Worm (Caenorhabditis elegans): ENCODE results near the gene C03B1.10.

C03B1.10 gene

ce11 chrX:6357772-6358171, at the start of gene C03B1.10:
Gene C03B1.10 (minus strand): TSS chrX:6357872.
- TF ChIP-seq hnd-1 (tag; optimal IDR thresholded peaks at IDR 0.05) (no peak), tra-4 (tag; optimal IDR thresholded peaks at IDR 0.05) (no peak), tbx-11 (GFP tag; IDR thresholded peaks at IDR 0.05) (no peak), ets-7 (tag; optimal IDR thresholded peaks at IDR 0.05) (no peak)

ce11 chrX:6405905-6406304, 48.2 kb upstream of the C03B1.10 start:
- TF ChIP-seq pes-1 (GFP tag; IDR thresholded peaks at IDR 0.05) = no peak
- TF ChIP-seq hmbx-1 (tag; optimal IDR thresholded peaks at IDR 0.05) = no peak
- no peak for TF ChIP-seq ceh-36 (tag; optimal IDR thresholded peaks at IDR 0.05)
- TF ChIP-seq F13C5.2 (tag; optimal IDR thresholded peaks at IDR 0.05) = no peak
- TF ChIP-seq ama-1 (optimal IDR thresholded peaks at IDR 0.05) = no peak
- TF ChIP-seq tra-4 (tag; optimal IDR thresholded peaks at IDR 0.05) = no peak
- no peak for TF ChIP-seq B0310.2 (tag; optimal IDR thresholded peaks at IDR 0.05)
- no peak for TF ChIP-seq sea-1 (GFP tag; conservative IDR thresholded peaks at IDR 0.05)
- TF ChIP-seq tbx-37 (GFP tag; conservative IDR thresholded peaks at IDR 0.05) = no peak
- TF ChIP-seq aly-1 (tag; optimal IDR thresholded peaks at IDR 0.05) = no peak
- no peak for TF ChIP-seq scrt-1 (GFP tag; IDR thresholded peaks at IDR 0.05)
- TF ChIP-seq hnd-1 (tag; optimal IDR thresholded peaks at IDR 0.05) = no peak
- TF ChIP-seq ceh-13 (GFP tag; optimal IDR thresholded peaks at IDR 0.05) = no peak
- TF ChIP-seq hmg-4 (GFP tag; optimal IDR thresholded peaks at IDR 0.05) = no peak
- TF ChIP-seq ets-7 (tag; optimal IDR thresholded peaks at IDR 0.05) = no peak
- TF ChIP-seq tbx-11 (GFP tag; IDR thresholded peaks at IDR 0.05) = no peak

- no peak for TF ChIP-seq ceh-13 (GFP tag; optimal IDR thresholded peaks at IDR 0.05)
- TF ChIP-seq sea-1 (GFP tag; conservative IDR thresholded peaks at IDR 0.05) = no peak
- no peak for TF ChIP-seq pes-1 (GFP tag; IDR thresholded peaks at IDR 0.05)
- no peak for TF ChIP-seq tbx-37 (GFP tag; conservative IDR thresholded peaks at IDR 0.05)
- TF ChIP-seq tra-4 (tag; optimal IDR thresholded peaks at IDR 0.05) = no peak
- no peak for TF ChIP-seq scrt-1 (GFP tag; IDR thresholded peaks at IDR 0.05)
- no peak for TF ChIP-seq B0310.2 (tag; optimal IDR thresholded peaks at IDR 0.05)
- no peak for TF ChIP-seq flt-1 (GFP tag; IDR thresholded peaks at IDR 0.05)
Measured at ce11 chrX:6403122-6403521, 45.5 kb upstream of the C03B1.10 start, which contains the start of gene glt-4. Gene glt-4 (plus strand): TSS chrX:6403422.

ce11 chrX:6399450-6399849, 41.8 kb upstream of the C03B1.10 start:
- no peak for TF ChIP-seq flt-1 (GFP tag; IDR thresholded peaks at IDR 0.05)
- no peak for TF ChIP-seq ama-1 (optimal IDR thresholded peaks at IDR 0.05)
- no peak for TF ChIP-seq ceh-36 (tag; optimal IDR thresholded peaks at IDR 0.05)
- no peak for TF ChIP-seq hmg-4 (GFP tag; optimal IDR thresholded peaks at IDR 0.05)
- no peak for TF ChIP-seq pes-1 (GFP tag; IDR thresholded peaks at IDR 0.05)
- no peak for TF ChIP-seq F13C5.2 (tag; optimal IDR thresholded peaks at IDR 0.05)
- TF ChIP-seq scrt-1 (GFP tag; IDR thresholded peaks at IDR 0.05) = no peak
- no peak for TF ChIP-seq tra-4 (tag; optimal IDR thresholded peaks at IDR 0.05)
- no peak for TF ChIP-seq B0310.2 (tag; optimal IDR thresholded peaks at IDR 0.05)
- no peak for TF ChIP-seq hmbx-1 (tag; optimal IDR thresholded peaks at IDR 0.05)
- TF ChIP-seq ceh-13 (GFP tag; optimal IDR thresholded peaks at IDR 0.05) = no peak
- TF ChIP-seq aly-1 (tag; optimal IDR thresholded peaks at IDR 0.05) = no peak
- no peak for TF ChIP-seq hnd-1 (tag; optimal IDR thresholded peaks at IDR 0.05)
- TF ChIP-seq tbx-11 (GFP tag; IDR thresholded peaks at IDR 0.05) = no peak
- TF ChIP-seq tbx-37 (GFP tag; conservative IDR thresholded peaks at IDR 0.05) = no peak
- TF ChIP-seq ets-7 (tag; optimal IDR thresholded peaks at IDR 0.05) = no peak
- no peak for TF ChIP-seq sea-1 (GFP tag; conservative IDR thresholded peaks at IDR 0.05)

- no peak for TF ChIP-seq aly-1 (tag; optimal IDR thresholded peaks at IDR 0.05)
Measured at ce11 chrX:6391491-6391890, 33.8 kb upstream of the C03B1.10 start, which contains the start of gene igcm-2. Gene igcm-2 (minus strand): TSS chrX:6391591.

- TF ChIP-seq hmg-4 (GFP tag; optimal IDR thresholded peaks at IDR 0.05) (no peak), tbx-37 (GFP tag; conservative IDR thresholded peaks at IDR 0.05) (no peak)
Measured at ce11 chrX:6388639-6389038, 31.0 kb upstream of the C03B1.10 start.

- TF ChIP-seq ama-1 (optimal IDR thresholded peaks at IDR 0.05) (no peak), aly-1 (tag; optimal IDR thresholded peaks at IDR 0.05) (no peak), tra-4 (tag; optimal IDR thresholded peaks at IDR 0.05) (no peak), sea-1 (GFP tag; conservative IDR thresholded peaks at IDR 0.05) (no peak), ceh-13 (GFP tag; optimal IDR thresholded peaks at IDR 0.05) (no peak), tbx-37 (GFP tag; conservative IDR thresholded peaks at IDR 0.05) (no peak), flt-1 (GFP tag; IDR thresholded peaks at IDR 0.05) (no peak), pes-1 (GFP tag; IDR thresholded peaks at IDR 0.05) (no peak), B0310.2 (tag; optimal IDR thresholded peaks at IDR 0.05) (no peak), hmbx-1 (tag; optimal IDR thresholded peaks at IDR 0.05) (no peak), tbx-11 (GFP tag; IDR thresholded peaks at IDR 0.05) (no peak), ceh-36 (tag; optimal IDR thresholded peaks at IDR 0.05) (no peak)
Measured at ce11 chrX:6385185-6385584, 27.5 kb upstream of the C03B1.10 start, which contains the start of gene igdb-3. Gene igdb-3 (plus strand): TSS chrX:6385485.

- TF ChIP-seq ets-7 (tag; optimal IDR thresholded peaks at IDR 0.05) = no peak
- TF ChIP-seq flt-1 (GFP tag; IDR thresholded peaks at IDR 0.05) = no peak
- no peak for TF ChIP-seq ceh-13 (GFP tag; optimal IDR thresholded peaks at IDR 0.05)
- TF ChIP-seq pes-1 (GFP tag; IDR thresholded peaks at IDR 0.05) = no peak
- no peak for TF ChIP-seq aly-1 (tag; optimal IDR thresholded peaks at IDR 0.05)
- TF ChIP-seq tra-4 (tag; optimal IDR thresholded peaks at IDR 0.05) = no peak
- TF ChIP-seq B0310.2 (tag; optimal IDR thresholded peaks at IDR 0.05) = no peak
- TF ChIP-seq hnd-1 (tag; optimal IDR thresholded peaks at IDR 0.05) = no peak
- TF ChIP-seq tbx-37 (GFP tag; conservative IDR thresholded peaks at IDR 0.05) = no peak
- no peak for TF ChIP-seq ama-1 (optimal IDR thresholded peaks at IDR 0.05)
- TF ChIP-seq hmbx-1 (tag; optimal IDR thresholded peaks at IDR 0.05) = no peak
- TF ChIP-seq F13C5.2 (tag; optimal IDR thresholded peaks at IDR 0.05) = no peak
- no peak for TF ChIP-seq scrt-1 (GFP tag; IDR thresholded peaks at IDR 0.05)
- TF ChIP-seq ceh-36 (tag; optimal IDR thresholded peaks at IDR 0.05) = no peak
- TF ChIP-seq sea-1 (GFP tag; conservative IDR thresholded peaks at IDR 0.05) = no peak
- TF ChIP-seq tbx-11 (GFP tag; IDR thresholded peaks at IDR 0.05) = no peak
- no peak for TF ChIP-seq hmg-4 (GFP tag; optimal IDR thresholded peaks at IDR 0.05)
Measured at ce11 chrX:6384537-6384936, 26.9 kb upstream of the C03B1.10 start.

All from whole organism, early embryonic.